Worm (Caenorhabditis elegans) whole organism, L4/young adult: Measurements from ENCODE around the gene twk-49.

Experiments
- W03F9.2 ChIP-seq: fragments of 150-350 bp; optimal IDR thresholded peaks from 2 replicates; lab custom pipeline; 2014; ENCODE audit warnings: missing biosample characterization, missing genetic modification characterization
- dao-5 ChIP-seq: sonication (generic microtip); optimal IDR thresholded peaks from 2 replicates; lab custom pipeline; 2016; ENCODE audit warnings: missing genotype, missing genetic modification characterization, moderate library complexity, missing compliant biosample characterization
- him-1 ChIP-seq: sonication (generic microtip); optimal IDR thresholded peaks from 2 replicates; lab custom pipeline; 2016; ENCODE audit warnings: missing genotype, missing genetic modification reagents, missing genetic modification characterization, missing compliant biosample characterization

Gene twk-49

DNA sequence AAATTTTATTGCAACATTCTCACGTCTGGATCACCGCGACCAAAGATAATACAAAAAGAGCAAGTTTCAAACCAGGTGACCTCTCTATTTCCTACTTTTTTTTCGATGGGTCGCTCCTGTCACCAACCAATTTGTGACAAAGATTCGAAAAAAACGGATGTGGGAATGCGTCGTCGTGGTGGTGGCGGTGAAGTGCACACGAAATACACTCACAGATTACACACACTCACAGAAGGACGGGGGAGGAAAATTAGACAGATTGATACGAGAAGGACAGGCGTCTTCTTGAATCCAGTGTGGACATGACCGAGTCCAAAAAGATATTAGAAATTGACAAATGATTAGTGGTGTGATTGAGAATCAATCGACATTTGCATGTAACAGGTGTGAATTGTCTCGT, 16.2 kb downstream of the twk-49 start:
- TF ChIP-seq dao-5 (no peak), W03F9.2 (tag; lab: Kevin White, UChicago) (no peak), him-1 (tag; lab: Kevin White, UChicago) (no peak)

DNA sequence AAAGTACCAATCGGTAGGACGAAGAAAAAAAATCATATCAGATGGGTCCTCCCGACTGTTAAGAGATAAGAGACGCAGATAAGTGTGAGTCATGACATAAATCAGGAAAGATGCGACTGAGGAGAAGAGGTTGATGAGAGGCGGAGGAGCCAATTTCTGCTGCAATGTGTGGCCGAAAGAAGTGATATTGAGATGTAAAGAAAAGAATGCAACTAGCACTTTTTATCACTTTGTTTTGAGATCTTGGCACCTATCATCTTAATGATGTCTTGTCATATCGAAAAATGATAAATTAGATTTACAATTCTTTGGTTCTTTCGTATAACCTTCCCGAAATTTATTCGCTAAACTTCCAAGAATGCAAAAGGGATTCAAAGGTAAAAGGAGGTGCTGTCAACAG, 16.9 kb downstream of the twk-49 start, which contains the start of gene del-10:
TSS of gene del-10 (minus strand) at position 24 of the 400 bp plus-strand sequence.
- TF ChIP-seq W03F9.2 (tag; lab: Kevin White, UChicago) (no peak), him-1 (tag; lab: Kevin White, UChicago) (no peak), dao-5 (no peak)

DNA sequence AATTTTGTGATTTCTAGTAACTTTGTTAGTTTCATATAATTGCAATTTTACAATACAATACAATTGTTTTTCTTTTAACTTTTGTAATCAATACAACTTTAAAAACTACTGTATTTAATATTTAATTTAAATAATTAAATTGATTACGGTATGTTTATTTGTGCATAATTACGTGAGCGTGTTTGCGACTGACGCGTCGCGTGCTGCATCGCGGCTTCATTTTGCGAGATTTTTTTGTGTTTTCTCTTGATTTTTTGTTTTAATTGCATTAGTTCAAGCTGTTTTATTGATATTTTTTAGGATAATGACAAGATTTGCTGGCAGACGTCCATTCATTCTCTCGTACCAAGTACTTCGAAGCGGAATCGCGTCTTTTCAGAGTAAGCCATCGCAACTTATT, 22.3 kb downstream of the twk-49 start, which contains the start of gene T28D9.4:
TSS of gene T28D9.4 (plus strand) at position 301 of the 400 bp plus-strand sequence.
- TF ChIP-seq W03F9.2 (tag; lab: Kevin White, UChicago) (no peak), dao-5 (no peak), him-1 (tag; lab: Kevin White, UChicago) (no peak)

DNA sequence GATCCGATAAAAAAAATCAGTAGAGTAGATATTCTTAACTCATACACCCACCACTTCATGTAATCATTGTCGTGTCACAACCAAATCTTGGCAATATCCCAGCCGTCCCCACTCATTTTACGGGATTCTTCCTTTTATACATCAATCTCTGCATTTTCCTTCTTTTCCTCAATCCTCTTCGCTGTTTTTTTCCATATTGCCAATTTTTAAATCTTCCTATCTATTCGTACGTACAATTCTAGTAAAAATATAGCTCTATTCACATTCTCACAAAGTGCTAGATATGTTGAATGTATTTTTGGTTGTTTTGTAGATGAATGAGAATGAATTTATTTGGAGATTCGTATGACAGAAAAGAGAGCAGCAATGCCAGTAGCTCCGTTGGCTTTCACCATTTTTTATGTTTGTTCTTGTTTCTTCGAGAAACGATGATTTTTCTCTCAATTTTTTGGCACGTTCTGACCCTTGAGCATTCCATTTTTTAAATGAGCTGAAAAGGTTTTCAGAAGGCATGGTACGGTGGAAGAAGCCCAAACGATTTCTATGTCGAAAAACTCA, 23.7 kb downstream of the twk-49 start, which contains the start of gene T28D9.16:
TSS of gene T28D9.16 (plus strand) at position 508 of the 558 bp plus-strand sequence.
- TF ChIP-seq W03F9.2 (tag; lab: Kevin White, UChicago) (no peak), him-1 (tag; lab: Kevin White, UChicago) (no peak), dao-5 (no peak)

ce11 chrII:6470985-6471384, 28.0 kb downstream of the twk-49 start, which contains the start of gene dgk-5:
dgk-5 (minus strand) TSS chrII:6471085.
- TF ChIP-seq W03F9.2 (tag; lab: Kevin White, UChicago) = no peak

- TF ChIP-seq W03F9.2 (tag; lab: Kevin White, UChicago) (no peak), him-1 (tag; lab: Kevin White, UChicago) (no peak), dao-5 (no peak)
Observed at ce11 chrII:6469340-6469739, 29.6 kb downstream of the twk-49 start.

DNA sequence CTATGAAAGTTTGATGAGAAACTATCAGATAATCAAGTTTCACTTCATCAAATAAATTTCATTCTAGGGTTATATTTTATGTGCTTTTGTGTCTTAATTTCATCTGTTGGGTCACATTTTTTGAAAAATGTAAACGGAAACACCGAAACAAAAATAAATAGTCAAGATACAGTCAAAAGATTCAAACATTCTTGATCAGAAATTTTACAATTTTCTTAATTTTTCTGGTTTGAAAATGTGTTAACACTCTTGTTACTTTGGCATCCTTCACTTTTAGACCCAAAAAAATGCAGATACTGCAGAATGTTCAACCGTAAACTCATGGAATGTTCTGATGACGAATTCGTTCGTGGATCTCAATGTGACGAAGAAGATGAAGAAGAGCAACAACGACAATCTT, 44.3 kb downstream of the twk-49 start, which contains the start of gene aptf-1:
TSS of gene aptf-1 (plus strand) at position 301 of the 400 bp plus-strand sequence.
- TF ChIP-seq him-1 (tag; lab: Kevin White, UChicago) (no peak), dao-5 (no peak), W03F9.2 (tag; lab: Kevin White, UChicago) (no peak)

ce11 chrII:6453341-6453806, 45.6 kb downstream of the twk-49 start, which contains the start of gene atg-16.2:
atg-16.2 (minus strand) TSS chrII:6453391.
- TF ChIP-seq W03F9.2 (tag; lab: Kevin White, UChicago) (peak; percentile 17), dao-5 (no peak)

- TF ChIP-seq dao-5 = no peak
- TF ChIP-seq W03F9.2 (tag; lab: Kevin White, UChicago) = no peak
- no peak for TF ChIP-seq him-1 (tag; lab: Kevin White, UChicago)
Observed at ce11 chrII:6449656-6450055, 49.3 kb downstream of the twk-49 start, which contains the start of gene nhr-22. nhr-22 (minus strand) TSS chrII:6449792.

- no peak for TF ChIP-seq W03F9.2 (tag; lab: Kevin White, UChicago)
Observed at ce11 chrII:6448656-6449055, 50.3 kb downstream of the twk-49 start.

ce11 chrII:6448189-6448588, 50.8 kb downstream of the twk-49 start:
- no peak for TF ChIP-seq W03F9.2 (tag; lab: Kevin White, UChicago)
- no peak for TF ChIP-seq him-1 (tag; lab: Kevin White, UChicago)
- TF ChIP-seq dao-5 = no peak

DNA sequence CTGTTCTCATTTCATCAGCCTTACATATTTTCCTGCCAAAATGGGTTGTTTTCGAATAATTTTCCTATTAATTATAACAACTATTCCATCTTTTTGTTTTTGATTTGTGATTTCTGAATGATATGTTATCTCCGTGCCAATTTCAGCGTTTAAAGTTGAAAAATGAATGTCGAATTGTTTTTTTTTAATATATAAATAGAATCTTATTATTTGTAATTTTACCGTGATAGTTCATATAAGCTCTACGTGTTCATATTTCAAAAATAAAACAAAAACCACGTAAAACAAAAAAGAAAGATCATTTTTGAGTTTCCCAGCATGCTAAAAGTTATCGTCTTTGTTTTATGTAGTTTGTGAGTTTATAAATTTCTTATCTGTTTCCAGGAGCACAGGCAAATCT, 55.3 kb downstream of the twk-49 start, which contains the start of gene K06A1.2:
TSS of gene K06A1.2 (plus strand) at position 301 of the 400 bp plus-strand sequence.
- TF ChIP-seq W03F9.2 (tag; lab: Kevin White, UChicago) = no peak
